Fruit fly (Drosophila melanogaster) whole organism, embryonic: ENCODE results near the gene IntS4.
A peak's percentile ranks its signal among the peaks of the same experiment; 100 is the strongest.

Experiments
- B-H2 ChIP-seq: fragments of 200-800 bp; sonication (Bioruptor generic); optimal IDR thresholded peaks from 2 replicates; lab custom pipeline; 2018; ENCODE audit warnings: missing biosample characterization, mild to moderate bottlenecking, missing genetic modification characterization
- Bgb ChIP-seq: fragments of 200-800 bp; sonication (Bioruptor generic); IDR thresholded peaks from 2 replicates; pipeline ENCODE4 v1.3.6; 2022; ENCODE audit warnings: missing biosample characterization, missing genetic modification characterization; ENCODE audit not compliant: partially characterized antibody
- Bteb2 ChIP-seq: fragments of 200-800 bp; sonication (Bioruptor generic); optimal IDR thresholded peaks from 2 replicates; lab custom pipeline; 2016; ENCODE audit warnings: missing biosample characterization, missing genetic modification characterization
- C15 ChIP-seq: fragments of 200-800 bp; sonication (Bioruptor generic); IDR thresholded peaks from 3 replicates; pipeline ENCODE4 v1.3.6; 2022; ENCODE audit warnings: missing biosample characterization, missing genetic modification characterization
- CG10431 ChIP-seq: fragments of 200-800 bp; sonication (Bioruptor generic); optimal IDR thresholded peaks from 3 replicates; lab custom pipeline; 2018; ENCODE audit warnings: missing biosample characterization, mild to moderate bottlenecking, missing genetic modification characterization
- CG10543 ChIP-seq: fragments of 200-800 bp; sonication (Bioruptor generic); optimal IDR thresholded peaks from 3 replicates; lab custom pipeline; 2017; ENCODE audit warnings: missing biosample characterization, mild to moderate bottlenecking, missing genetic modification characterization, moderate library complexity
- CG11560 ChIP-seq: fragments of 200-800 bp; sonication (Bioruptor generic); IDR thresholded peaks from 3 replicates; pipeline ENCODE4 v1.3.6; 2022; ENCODE audit warnings: missing biosample characterization, missing genetic modification characterization
- CG12104 ChIP-seq: fragments of 200-800 bp; sonication (Bioruptor generic); optimal IDR thresholded peaks from 3 replicates; lab custom pipeline; 2016; ENCODE audit warnings: missing biosample characterization, missing genetic modification characterization
- CG12155 ChIP-seq: fragments of 200-800 bp; sonication (Bioruptor generic); optimal IDR thresholded peaks from 3 replicates; lab custom pipeline; 2016; ENCODE audit warnings: missing biosample characterization, missing genetic modification characterization
- CG12299 ChIP-seq: fragments of 200-800 bp; sonication (Bioruptor generic); optimal IDR thresholded peaks from 2 replicates; lab custom pipeline; 2018; ENCODE audit warnings: missing biosample characterization, mild to moderate bottlenecking, missing genetic modification characterization
- CG12659 ChIP-seq: fragments of 200-800 bp; sonication (Bioruptor generic); optimal IDR thresholded peaks from 3 replicates; lab custom pipeline; 2017; ENCODE audit warnings: mild to moderate bottlenecking, missing biosample characterization, missing genetic modification reagents, missing genetic modification characterization
- CG1529 ChIP-seq: fragments of 200-800 bp; sonication (Bioruptor generic); optimal IDR thresholded peaks from 3 replicates; lab custom pipeline; 2018; ENCODE audit warnings: missing biosample characterization, missing genetic modification characterization
- CG2678 ChIP-seq: fragments of 200-800 bp; sonication (Bioruptor generic); optimal IDR thresholded peaks from 3 replicates; lab custom pipeline; 2019; ENCODE audit warnings: missing biosample characterization, mild to moderate bottlenecking, missing genetic modification characterization, moderate library complexity
- CG2875 ChIP-seq: fragments of 200-800 bp; sonication (Bioruptor generic); optimal IDR thresholded peaks from 2 replicates; lab custom pipeline; 2017; ENCODE audit warnings: missing biosample characterization, mild to moderate bottlenecking, missing genetic modification characterization, missing genetic modification reagents
- CG3163 ChIP-seq: fragments of 200-800 bp; sonication (Bioruptor generic); optimal IDR thresholded peaks from 3 replicates; lab custom pipeline; 2016; ENCODE audit warnings: missing biosample characterization, missing genetic modification characterization
- CG42726 ChIP-seq: fragments of 200-800 bp; sonication (Bioruptor generic); IDR thresholded peaks from 2 replicates; pipeline ENCODE4 v1.3.6; 2022; ENCODE audit warnings: missing biosample characterization, missing genetic modification characterization; ENCODE audit not compliant: partially characterized antibody
- CG4707 ChIP-seq: fragments of 200-800 bp; sonication (Bioruptor generic); optimal IDR thresholded peaks from 2 replicates; lab custom pipeline; 2018; ENCODE audit warnings: missing biosample characterization, mild to moderate bottlenecking, missing genetic modification characterization, moderate library complexity
- CG6813 ChIP-seq: fragments of 200-800 bp; sonication (Bioruptor generic); optimal IDR thresholded peaks from 2 replicates; lab custom pipeline; 2017; ENCODE audit warnings: missing biosample characterization, missing genetic modification characterization, mild to moderate bottlenecking, moderate library complexity, missing genetic modification reagents
- CG7745 ChIP-seq: fragments of 200-800 bp; sonication (Bioruptor generic); optimal IDR thresholded peaks from 2 replicates; lab custom pipeline; 2018; ENCODE audit warnings: missing biosample characterization, mild to moderate bottlenecking, missing genetic modification characterization, moderate library complexity
- CG7839 ChIP-seq: fragments of 200-800 bp; sonication (Bioruptor generic); optimal IDR thresholded peaks from 3 replicates; lab custom pipeline; 2018; ENCODE audit warnings: missing biosample characterization, mild to moderate bottlenecking, missing genetic modification characterization, moderate library complexity
- D19A ChIP-seq: fragments of 200-800 bp; optimal IDR thresholded peaks from 3 replicates; lab custom pipeline; 2019; ENCODE audit warnings: missing biosample characterization, mild to moderate bottlenecking, missing genetic modification characterization, moderate library complexity
- Dp ChIP-seq: fragments of 200-800 bp; sonication (Bioruptor generic); optimal IDR thresholded peaks from 2 replicates; lab custom pipeline; 2018; ENCODE audit warnings: missing biosample characterization, mild to moderate bottlenecking, missing genetic modification characterization, moderate library complexity
- H15 ChIP-seq: fragments of 200-800 bp; sonication (Bioruptor generic); IDR thresholded peaks from 3 replicates; pipeline ENCODE4 v1.3.6; 2022; ENCODE audit warnings: missing biosample characterization, missing genetic modification characterization
- Meics ChIP-seq: fragments of 200-800 bp; sonication (Bioruptor generic); optimal IDR thresholded peaks from 2 replicates; lab custom pipeline; 2017; ENCODE audit warnings: missing biosample characterization, mild to moderate bottlenecking, missing genetic modification characterization
- Myb ChIP-seq: fragments of 200-800 bp; sonication (Bioruptor generic); optimal IDR thresholded peaks from 2 replicates; lab custom pipeline; 2016; ENCODE audit warnings: missing biosample characterization, missing genetic modification characterization
- NC2β ChIP-seq: fragments of 200-800 bp; sonication (Bioruptor generic); optimal IDR thresholded peaks from 2 replicates; lab custom pipeline; 2016; ENCODE audit warnings: missing biosample characterization, missing genetic modification characterization
- Nf-YC ChIP-seq: fragments of 200-800 bp; optimal IDR thresholded peaks from 3 replicates; lab custom pipeline; 2019; ENCODE audit warnings: missing biosample characterization, mild to moderate bottlenecking, missing genetic modification characterization, moderate library complexity
- Scr ChIP-seq: fragments of 200-800 bp; sonication (Bioruptor generic); IDR thresholded peaks from 2 replicates; pipeline ENCODE4 v1.3.6; 2022; ENCODE audit warnings: missing biosample characterization, missing genetic modification characterization; ENCODE audit not compliant: partially characterized antibody
- Stat92E ChIP-seq, 3 experiments: fragments of >200 bp in 2 of 3; fragments of 200-800 bp in 1 of 3; sonication (Bioruptor generic) in 1 of 3; optimal IDR thresholded peaks; 2 replicates each; lab custom pipeline; 2017 to 2019; ENCODE audit warnings: missing biosample characterization in 3 of 3, missing genetic modification characterization in 3 of 3, mild to moderate bottlenecking in 1 of 3, moderate library complexity in 1 of 3
- Xrp1 ChIP-seq: fragments of 200-800 bp; sonication (Bioruptor generic); IDR thresholded peaks from 2 replicates; pipeline ENCODE4 v1.3.6; 2022; ENCODE audit warnings: missing biosample characterization, missing genetic modification characterization
- btn ChIP-seq: fragments of 200-800 bp; sonication (Bioruptor generic); optimal IDR thresholded peaks from 2 replicates; lab custom pipeline; 2016; ENCODE audit warnings: missing biosample characterization, missing genetic modification characterization
- chif ChIP-seq, 2 experiments: fragments of 200-800 bp; sonication (Bioruptor generic); optimal IDR thresholded peaks; 3 replicates each; lab custom pipeline; 2016; ENCODE audit warnings: missing biosample characterization in 2 of 2, missing genetic modification characterization in 2 of 2
- ci ChIP-seq: fragments of 200-800 bp; sonication (Bioruptor generic); IDR thresholded peaks from 3 replicates; pipeline ENCODE4 v1.3.6; 2022; ENCODE audit warnings: missing biosample characterization, missing genetic modification characterization
- dmrt11E ChIP-seq: fragments of 200-800 bp; sonication (Bioruptor generic); optimal IDR thresholded peaks from 3 replicates; lab custom pipeline; 2018; ENCODE audit warnings: missing biosample characterization, mild to moderate bottlenecking, missing genetic modification characterization, moderate library complexity
- en ChIP-seq: fragments of 200-800 bp; sonication (Bioruptor generic); optimal IDR thresholded peaks from 2 replicates; lab custom pipeline; 2016; ENCODE audit warnings: missing biosample characterization, missing genetic modification characterization
- fd96Cb ChIP-seq: fragments of 200-800 bp; sonication (Bioruptor generic); optimal IDR thresholded peaks from 2 replicates; lab custom pipeline; 2018; ENCODE audit warnings: missing biosample characterization, mild to moderate bottlenecking, missing genetic modification characterization, moderate library complexity
- gcm2 ChIP-seq: fragments of 200-800 bp; sonication (Bioruptor generic); optimal IDR thresholded peaks from 2 replicates; lab custom pipeline; 2016; ENCODE audit warnings: missing biosample characterization, missing genetic modification characterization
- kni ChIP-seq: fragments of 200-800 bp; sonication (Bioruptor generic); optimal IDR thresholded peaks from 3 replicates; lab custom pipeline; 2017; ENCODE audit warnings: mild to moderate bottlenecking, missing biosample characterization, missing genetic modification reagents, missing genetic modification characterization
- knrl ChIP-seq: fragments of 200-800 bp; sonication (Bioruptor generic); IDR thresholded peaks from 3 replicates; pipeline ENCODE4 v1.3.6; 2022; ENCODE audit warnings: missing biosample characterization, missing genetic modification characterization; ENCODE audit not compliant: partially characterized antibody
- nau ChIP-seq: fragments of 200-800 bp; sonication (Bioruptor generic); optimal IDR thresholded peaks from 3 replicates; lab custom pipeline; 2017; ENCODE audit warnings: missing biosample characterization, mild to moderate bottlenecking, missing genetic modification characterization, missing genetic modification reagents
- nom ChIP-seq: fragments of 200-800 bp; sonication (Bioruptor generic); optimal IDR thresholded peaks from 2 replicates; lab custom pipeline; 2017; ENCODE audit warnings: missing biosample characterization, missing genetic modification characterization, mild to moderate bottlenecking, moderate library complexity, missing genetic modification reagents
- pita ChIP-seq: fragments of 200-800 bp; sonication (Bioruptor generic); optimal IDR thresholded peaks from 2 replicates; lab custom pipeline; 2017; ENCODE audit warnings: missing biosample characterization, mild to moderate bottlenecking, missing genetic modification characterization
- sc ChIP-seq, 3 experiments: fragments of >200 bp in 2 of 3; fragments of 200-800 bp in 1 of 3; sonication (Bioruptor generic) in 1 of 3; optimal IDR thresholded peaks; 2 replicates in 2 of 3; 3 replicates in 1 of 3; lab custom pipeline; 2017; ENCODE audit warnings: mild to moderate bottlenecking in 1 of 3, missing biosample characterization in 1 of 3, missing genetic modification characterization in 1 of 3, missing genetic modification reagents in 1 of 3
- seq ChIP-seq: fragments of 200-800 bp; sonication (Bioruptor generic); IDR thresholded peaks from 2 replicates; pipeline ENCODE4 v1.3.6; 2022; ENCODE audit warnings: missing biosample characterization, missing genetic modification characterization
- unc-4 ChIP-seq: fragments of 200-800 bp; sonication (Bioruptor generic); IDR thresholded peaks from 2 replicates; pipeline ENCODE4 v1.3.6; 2022; ENCODE audit warnings: missing biosample characterization, missing genetic modification characterization; ENCODE audit not compliant: partially characterized antibody
- zfh2 ChIP-seq: fragments of 200-800 bp; sonication (Bioruptor generic); optimal IDR thresholded peaks from 2 replicates; lab custom pipeline; 2016; ENCODE audit warnings: missing biosample characterization, missing genetic modification characterization

The IntS4 gene

DNA sequence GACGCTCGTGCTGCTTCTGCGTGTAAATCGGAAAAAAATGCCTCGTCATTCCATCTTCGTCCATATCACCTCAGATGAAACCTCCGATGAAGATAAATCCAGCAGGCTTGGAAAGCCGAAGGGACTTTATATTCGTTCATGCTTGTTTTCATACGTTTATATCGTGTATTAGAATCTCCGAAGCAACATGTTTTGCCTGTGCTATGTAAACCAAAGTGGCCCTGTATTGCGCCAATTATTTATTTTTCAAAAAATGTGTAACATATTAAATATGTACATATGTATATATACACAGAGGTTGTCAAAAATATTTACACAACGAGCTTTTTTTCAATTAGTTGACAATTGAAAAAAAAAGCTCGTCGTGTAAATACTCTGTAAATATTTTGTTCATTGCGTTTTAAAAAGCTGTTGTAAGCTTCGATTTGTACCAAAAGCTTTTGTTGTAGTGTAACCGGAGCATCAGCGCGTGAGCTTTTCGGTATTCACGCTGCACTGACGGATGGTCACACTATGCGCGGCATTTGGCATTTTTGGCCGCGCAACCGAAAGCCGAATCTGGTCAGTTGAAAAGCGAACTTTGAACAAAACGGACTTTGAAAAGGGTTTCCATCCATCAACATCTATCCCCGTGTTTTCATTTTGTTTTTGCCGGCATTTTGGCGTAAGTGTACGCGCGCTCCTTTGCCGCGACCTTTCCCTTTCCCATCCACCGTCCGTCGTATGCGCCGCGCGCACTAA, 15.3 kb upstream of the IntS4 start, which contains the start of gene CG12065 (continued):
- TF ChIP-seq CG7839 (peak; percentile 31), CG3163 (GFP tag; lab: Kevin White, UChicago) (no peak), NC2β (no peak), zfh2 (GFP tag; lab: Kevin White, UChicago) (no peak), Bgb (GFP tag; lab: Robert Waterston, UW) (peak; percentile 65), CG10543 (GFP tag; lab: Kevin White, UChicago) (peak; percentile 32), B-H2 (peak; percentile 33), H15 (GFP tag; lab: Robert Waterston, UW) (no peak), CG12299 (peak; percentile 82), CG12155 (GFP tag; lab: Kevin White, UChicago) (no peak), CG11560 (tag; lab: Robert Waterston, UW) (no peak), CG7745 (tag; lab: Kevin White, UChicago) (peak; percentile 7), fd96Cb (tag; lab: Kevin White, UChicago) (peak; percentile 17), CG12659 (GFP tag; lab: Kevin White, UChicago) (peak; percentile 31), CG4707 (GFP tag; lab: Kevin White, UChicago) (peak; percentile 43), C15 (0 out of 3 replicates have a peak, but pooled peaks have one; percentile 41), Nf-YC (tag; lab: Kevin White, UChicago) (peak; percentile 67), nau (peak; percentile 10), Meics (GFP tag; lab: Kevin White, UChicago) (peak; percentile 96), sc (optimal IDR thresholded peaks at IDR 0.05; lab: Kevin White, UChicago) (no peak), sc (GFP tag; optimal IDR thresholded peaks at IDR 0.05; lab: Kevin White, UChicago) (no peak), btn (GFP tag; lab: Kevin White, UChicago) (no peak), D19A (peak; percentile 31), CG2875 (peak; percentile 53), Scr (GFP tag; lab: Robert Waterston, UW) (peak; percentile 25; the same call in 1 of the 2 replicates), knrl (GFP tag; lab: Robert Waterston, UW) (peak; percentile 49; the same call in 2 of the 3 replicates), nom (GFP tag; lab: Kevin White, UChicago) (peak; percentile 43), unc-4 (0 out of 2 replicates have a peak, but pooled peaks have one; percentile 28), CG12104 (peak; percentile 42), seq (GFP tag; lab: Robert Waterston, UW) (peak; percentile 15; the same call in 1 of the 2 replicates), Stat92E (GFP tag; optimal IDR thresholded peaks at IDR 0.05; lab: Kevin White, UChicago) (peak in 1 of 3 experiments; percentile 35), pita (GFP tag; lab: Kevin White, UChicago) (peak; percentile 42), CG42726 (GFP tag; lab: Robert Waterston, UW) (0 out of 2 replicates have a peak, but pooled peaks have one; percentile 20), chif (GFP tag; optimal IDR thresholded peaks at IDR 0.05; lab: Kevin White, UChicago) (no peak), ci (GFP tag; lab: Robert Waterston, UW) (0 out of 3 replicates have a peak, but pooled peaks have one; percentile 60), CG1529 (GFP tag; lab: Kevin White, UChicago) (no peak), CG6813 (GFP tag; lab: Kevin White, UChicago) (peak; percentile 69), Xrp1 (GFP tag; lab: Robert Waterston, UW) (0 out of 2 replicates have a peak, but pooled peaks have one; percentile 6), CG10431 (GFP tag; lab: Kevin White, UChicago) (no peak), Bteb2 (GFP tag; lab: Kevin White, UChicago) (no peak), CG2678 (tag; lab: Kevin White, UChicago) (peak; percentile 57), Myb (peak; percentile 69), kni (peak; percentile 80), en (GFP tag; lab: Kevin White, UChicago) (no peak), dmrt11E (peak; percentile 19), Dp (GFP tag; lab: Kevin White, UChicago) (peak; percentile 88), gcm2 (GFP tag; lab: Kevin White, UChicago) (no peak)
